Worm (Caenorhabditis elegans): Measurements from ENCODE around the gene ttc-39B.

- TF ChIP-seq ceh-9 (tag; optimal IDR thresholded peaks at IDR 0.05) (no peak), sox-4 (tag; optimal IDR thresholded peaks at IDR 0.05) (no peak), K09A11.1 (tag; optimal IDR thresholded peaks at IDR 0.05; ENCODE audit: insufficient read depth) (no peak), K02D7.2 (tag; optimal IDR thresholded peaks at IDR 0.05) (no peak), rnt-1 (tag; optimal IDR thresholded peaks at IDR 0.05) (no peak), C08G9.2 (tag; optimal IDR thresholded peaks at IDR 0.05) (no peak), ama-1 (optimal IDR thresholded peaks at IDR 0.05) (no peak)
Observed at ce11 chrII:6328672-6329071, 5.1 kb downstream of the ttc-39B start.
